Fruit fly (Drosophila melanogaster): ENCODE measurements around the gene CheB38c.

Gene CheB38c

dm6 chr2L:20831060-20831459 lies 10.4 kb upstream of the CheB38c start, which contains the start of gene CG31674:
TSS of gene CG31674 (plus strand) at chr2L:20831262.
- TF ChIP-seq dl (GFP tag; optimal IDR thresholded peaks at IDR 0.05; ENCODE audit: insufficient read depth in 1 of 2, partially characterized antibody in 2 of 2): peak in 1 of 2 experiments; percentile 20
- TF ChIP-seq OdsH (GFP tag; optimal IDR thresholded peaks at IDR 0.05): no peak
- TF ChIP-seq brk (GFP tag; optimal IDR thresholded peaks at IDR 0.05): peak; percentile 53
- peak; percentile 50 for TF ChIP-seq Dif (GFP tag; optimal IDR thresholded peaks at IDR 0.05; ENCODE audit: partially characterized antibody)
- no peak for TF ChIP-seq dsf (GFP tag; optimal IDR thresholded peaks at IDR 0.05; ENCODE audit: borderline replicate concordance)
- no peak for TF ChIP-seq HLH106 (tag; optimal IDR thresholded peaks at IDR 0.05)
- no peak for TF ChIP-seq Vsx2 (GFP tag; optimal IDR thresholded peaks at IDR 0.05; ENCODE audit: partially characterized antibody)
- no peak for TF ChIP-seq lola (GFP tag; optimal IDR thresholded peaks at IDR 0.05)
- TF ChIP-seq Jra (GFP tag; optimal IDR thresholded peaks at IDR 0.05): no peak
- peak; percentile 59 for TF ChIP-seq h (GFP tag; optimal IDR thresholded peaks at IDR 0.05)
- no peak for TF ChIP-seq Rel (GFP tag; optimal IDR thresholded peaks at IDR 0.05)
- peak; percentile 14 for TF ChIP-seq Rel (tag; optimal IDR thresholded peaks at IDR 0.05)

dm6 chr2L:20829755-20830396 lies 9.2 kb upstream of the CheB38c start:
- TF ChIP-seq usp (GFP tag; optimal IDR thresholded peaks at IDR 0.05) (no peak), Rel (GFP tag; optimal IDR thresholded peaks at IDR 0.05) (no peak), Rel (tag; optimal IDR thresholded peaks at IDR 0.05) (peak; percentile 94), brk (GFP tag; optimal IDR thresholded peaks at IDR 0.05) (peak; percentile 55), ey (GFP tag; optimal IDR thresholded peaks at IDR 0.05) (peak; percentile 0), GATAd (GFP tag; optimal IDR thresholded peaks at IDR 0.05) (no peak), br (GFP tag; optimal IDR thresholded peaks at IDR 0.05) (peak; percentile 35), Dif (GFP tag; optimal IDR thresholded peaks at IDR 0.05; ENCODE audit: partially characterized antibody) (peak; percentile 0), OdsH (GFP tag; optimal IDR thresholded peaks at IDR 0.05) (peak; percentile 52), Hnf4 (GFP tag; optimal IDR thresholded peaks at IDR 0.05) (peak; percentile 22), CG32264 (GFP tag; optimal IDR thresholded peaks at IDR 0.05) (no peak), Sp1 (GFP tag; optimal IDR thresholded peaks at IDR 0.05) (no peak), h (GFP tag; optimal IDR thresholded peaks at IDR 0.05) (peak; percentile 70), HLH106 (tag; optimal IDR thresholded peaks at IDR 0.05) (peak; percentile 39), psq (GFP tag; optimal IDR thresholded peaks at IDR 0.05) (no peak), Hr83 (GFP tag; optimal IDR thresholded peaks at IDR 0.05; ENCODE audit: poor library complexity, severe bottlenecking) (peak; percentile 38), fru (GFP tag; optimal IDR thresholded peaks at IDR 0.05) (peak; percentile 27), sage (GFP tag; optimal IDR thresholded peaks at IDR 0.05) (peak; percentile 56), dmrt93B (GFP tag; optimal IDR thresholded peaks at IDR 0.05) (no peak), foxo (GFP tag; optimal IDR thresholded peaks at IDR 0.05) (peak in 1 of 2 experiments; percentile 49), dl (GFP tag; optimal IDR thresholded peaks at IDR 0.05; ENCODE audit: insufficient read depth in 1 of 2, partially characterized antibody in 2 of 2) (no peak), Dfd (GFP tag; optimal IDR thresholded peaks at IDR 0.05) (no peak), Jra (GFP tag; optimal IDR thresholded peaks at IDR 0.05) (no peak), rgr (GFP tag; optimal IDR thresholded peaks at IDR 0.05) (peak; percentile 25)

- no peak for TF ChIP-seq jim (GFP tag; optimal IDR thresholded peaks at IDR 0.05)
- TF ChIP-seq Dif (GFP tag; optimal IDR thresholded peaks at IDR 0.05; ENCODE audit: partially characterized antibody): peak; percentile 1
These were observed 8.6 kb upstream of the CheB38c start, which contains the start of gene CG31673 for dm6 chr2L:20829309-20829708. TSS of gene CG31673 (plus strand) at chr2L:20829609.

DNA sequence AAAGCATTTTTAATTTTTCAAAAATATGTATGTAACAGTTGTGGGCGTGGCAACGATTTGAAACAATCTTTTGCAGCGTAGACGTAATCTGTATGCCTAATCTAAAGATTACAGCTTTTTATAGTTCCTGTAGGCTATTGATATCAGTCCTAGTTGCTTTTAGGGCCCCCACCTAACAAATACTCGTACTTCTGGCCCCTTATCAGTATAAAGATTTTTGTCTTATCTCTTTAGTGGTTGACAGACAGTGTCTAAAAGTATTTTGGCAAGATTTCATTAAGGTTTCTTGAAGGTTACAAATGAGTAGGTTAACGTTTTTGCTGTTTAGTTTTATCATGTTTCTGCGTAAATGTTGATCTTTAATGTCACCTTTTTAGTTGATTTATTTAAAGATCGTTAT lies 8.0 kb upstream of the CheB38c start:
- no peak for TF ChIP-seq Sp1 (GFP tag; optimal IDR thresholded peaks at IDR 0.05)
- no peak for TF ChIP-seq dmrt93B (GFP tag; optimal IDR thresholded peaks at IDR 0.05)
- TF ChIP-seq Mio (GFP tag; optimal IDR thresholded peaks at IDR 0.05): no peak
- no peak for TF ChIP-seq lola (GFP tag; optimal IDR thresholded peaks at IDR 0.05)
- no peak for TF ChIP-seq Jra (GFP tag; optimal IDR thresholded peaks at IDR 0.05)
- TF ChIP-seq usp (GFP tag; optimal IDR thresholded peaks at IDR 0.05): no peak
- TF ChIP-seq jim (GFP tag; optimal IDR thresholded peaks at IDR 0.05): no peak
- TF ChIP-seq rgr (GFP tag; optimal IDR thresholded peaks at IDR 0.05): no peak
- TF ChIP-seq woc (GFP tag; optimal IDR thresholded peaks at IDR 0.05): no peak
- TF ChIP-seq psq (GFP tag; optimal IDR thresholded peaks at IDR 0.05): no peak
- TF ChIP-seq N (GFP tag; optimal IDR thresholded peaks at IDR 0.05): no peak
- TF ChIP-seq h (GFP tag; optimal IDR thresholded peaks at IDR 0.05): no peak
- no peak for TF ChIP-seq CG9705 (GFP tag; optimal IDR thresholded peaks at IDR 0.05)
- TF ChIP-seq dsf (GFP tag; optimal IDR thresholded peaks at IDR 0.05; ENCODE audit: borderline replicate concordance): no peak
- no peak for TF ChIP-seq Abd-B (GFP tag; optimal IDR thresholded peaks at IDR 0.05)
- TF ChIP-seq dl (GFP tag; optimal IDR thresholded peaks at IDR 0.05; ENCODE audit: insufficient read depth in 1 of 2, partially characterized antibody in 2 of 2): no peak
- TF ChIP-seq OdsH (GFP tag; optimal IDR thresholded peaks at IDR 0.05): no peak

All from whole organism, wandering third instar larva.